Fruit fly (Drosophila melanogaster) whole organism, embryonic: ENCODE results near the gene CG12017.

Source experiments
- Antp ChIP-seq: fragments of 200-800 bp; sonication (Bioruptor generic); optimal IDR thresholded peaks from 3 replicates; lab custom pipeline; 2016; ENCODE audit warnings: missing biosample characterization, missing genetic modification characterization
- Atf-2 ChIP-seq: fragments of 200-800 bp; sonication (Bioruptor generic); optimal IDR thresholded peaks from 2 replicates; lab custom pipeline; 2016; ENCODE audit warnings: missing biosample characterization, missing genetic modification characterization
- CG10979 ChIP-seq: fragments of 200-800 bp; sonication (Bioruptor generic); optimal IDR thresholded peaks from 2 replicates; lab custom pipeline; 2018; ENCODE audit warnings: missing biosample characterization, mild to moderate bottlenecking, missing genetic modification characterization, moderate library complexity
- CG11696 ChIP-seq: fragments of 200-800 bp; sonication (Bioruptor generic); IDR thresholded peaks from 2 replicates; pipeline ENCODE4 v1.3.6; 2022; ENCODE audit warnings: missing biosample characterization, missing genetic modification characterization
- CG13287 ChIP-seq: fragments of 200-800 bp; sonication (Bioruptor generic); IDR thresholded peaks from 2 replicates; pipeline ENCODE4 v1.3.6; 2022; ENCODE audit warnings: missing biosample characterization, missing genetic modification characterization; ENCODE audit not compliant: partially characterized antibody
- CG14860 ChIP-seq: fragments of 200-800 bp; sonication (Bioruptor generic); IDR thresholded peaks from 3 replicates; pipeline ENCODE4 v1.3.6; 2022; ENCODE audit warnings: missing biosample characterization, missing genetic modification characterization; ENCODE audit not compliant: partially characterized antibody
- CG15601 ChIP-seq: fragments of 200-800 bp; sonication (Bioruptor generic); optimal IDR thresholded peaks from 3 replicates; lab custom pipeline; 2019; ENCODE audit warnings: missing biosample characterization, mild to moderate bottlenecking, missing genetic modification characterization, moderate library complexity
- CG2202 ChIP-seq: fragments of 200-800 bp; sonication (Bioruptor generic); optimal IDR thresholded peaks from 2 replicates; lab custom pipeline; 2018; ENCODE audit warnings: missing biosample characterization, mild to moderate bottlenecking, missing genetic modification characterization
- CG31441 ChIP-seq: fragments of 200-800 bp; sonication (Bioruptor generic); IDR thresholded peaks from 2 replicates; pipeline ENCODE4 v1.3.6; 2022; ENCODE audit warnings: missing biosample characterization, missing genetic modification characterization
- CG34224 ChIP-seq: fragments of 200-800 bp; sonication (Bioruptor generic); IDR thresholded peaks from 3 replicates; pipeline ENCODE4 v1.3.6; 2022; ENCODE audit warnings: missing biosample characterization, missing genetic modification characterization; ENCODE audit not compliant: partially characterized antibody
- CG34422 ChIP-seq: fragments of 200-800 bp; sonication (Bioruptor generic); IDR thresholded peaks from 3 replicates; pipeline ENCODE4 v1.3.6; 2022; ENCODE audit warnings: missing biosample characterization, missing genetic modification characterization
- CG3995 ChIP-seq: fragments of 200-800 bp; sonication (Bioruptor generic); optimal IDR thresholded peaks from 3 replicates; lab custom pipeline; 2016; ENCODE audit warnings: missing biosample characterization, missing genetic modification characterization
- CG5245 ChIP-seq: fragments of 200-800 bp; sonication (Bioruptor generic); optimal IDR thresholded peaks from 3 replicates; lab custom pipeline; 2016; ENCODE audit warnings: missing biosample characterization, missing genetic modification characterization
- CG6254 ChIP-seq: fragments of 200-800 bp; sonication (Bioruptor generic); optimal IDR thresholded peaks from 3 replicates; lab custom pipeline; 2017; ENCODE audit warnings: mild to moderate bottlenecking, missing biosample characterization, missing genetic modification reagents, missing genetic modification characterization
- CG7963 ChIP-seq: fragments of 200-800 bp; sonication (Bioruptor generic); IDR thresholded peaks from 3 replicates; pipeline ENCODE4 v1.3.6; 2022; ENCODE audit warnings: missing biosample characterization, missing genetic modification characterization; ENCODE audit not compliant: partially characterized antibody
- CG9797 ChIP-seq: fragments of 200-800 bp; sonication (Bioruptor generic); optimal IDR thresholded peaks from 3 replicates; lab custom pipeline; 2018; ENCODE audit warnings: missing biosample characterization, mild to moderate bottlenecking, missing genetic modification characterization
- CoRest ChIP-seq: fragments of 200-800 bp; sonication (Bioruptor generic); optimal IDR thresholded peaks from 3 replicates; lab custom pipeline; 2018; ENCODE audit warnings: missing biosample characterization, mild to moderate bottlenecking, missing genetic modification characterization, moderate library complexity
- Dad ChIP-seq: fragments of 200-800 bp; sonication (Bioruptor generic); optimal IDR thresholded peaks from 3 replicates; lab custom pipeline; 2016; ENCODE audit warnings: missing biosample characterization, missing genetic modification characterization
- Dip3 ChIP-seq: fragments of 200-800 bp; sonication (Bioruptor generic); optimal IDR thresholded peaks from 3 replicates; lab custom pipeline; 2016; ENCODE audit warnings: missing biosample characterization, missing genetic modification characterization
- H2.0 ChIP-seq: fragments of 200-800 bp; sonication (Bioruptor generic); IDR thresholded peaks from 2 replicates; pipeline ENCODE4 v1.3.6; 2022; ENCODE audit warnings: missing biosample characterization, missing genetic modification characterization
- HLH54F ChIP-seq: fragments of 200-800 bp; sonication (Bioruptor generic); optimal IDR thresholded peaks from 3 replicates; lab custom pipeline; 2016; ENCODE audit warnings: missing biosample characterization, missing genetic modification characterization
- Hmx ChIP-seq: fragments of 200-800 bp; sonication (Bioruptor generic); optimal IDR thresholded peaks from 2 replicates; lab custom pipeline; 2016; ENCODE audit warnings: missing biosample characterization, missing genetic modification characterization
- Hr51 ChIP-seq, 2 experiments: fragments of 200-800 bp; sonication (Bioruptor generic); optimal IDR thresholded peaks; 2 replicates in 1 of 2; 3 replicates in 1 of 2; lab custom pipeline; 2016 to 2018; ENCODE audit warnings: missing biosample characterization in 2 of 2, missing genetic modification characterization in 2 of 2, mild to moderate bottlenecking in 1 of 2, moderate library complexity in 1 of 2
- Jarid2 ChIP-seq: fragments of 200-800 bp; sonication (Bioruptor generic); optimal IDR thresholded peaks from 3 replicates; lab custom pipeline; 2017; ENCODE audit warnings: mild to moderate bottlenecking, missing biosample characterization, missing genetic modification reagents, missing genetic modification characterization
- NK7.1 ChIP-seq: fragments of 200-800 bp; sonication (Bioruptor generic); optimal IDR thresholded peaks from 3 replicates; lab custom pipeline; 2016; ENCODE audit warnings: missing biosample characterization, missing genetic modification characterization
- Opbp ChIP-seq: fragments of 200-800 bp; sonication (Bioruptor generic); IDR thresholded peaks from 3 replicates; pipeline ENCODE4 v1.3.6; 2022; ENCODE audit warnings: missing biosample characterization, missing genetic modification characterization; ENCODE audit not compliant: partially characterized antibody
- Sin3A ChIP-seq: fragments of >200 bp; optimal IDR thresholded peaks from 2 replicates; lab custom pipeline; 2018
- Stat92E ChIP-seq, 3 experiments: fragments of >200 bp in 2 of 3; fragments of 200-800 bp in 1 of 3; sonication (Bioruptor generic) in 1 of 3; optimal IDR thresholded peaks; 2 replicates each; lab custom pipeline; 2017 to 2019; ENCODE audit warnings: missing biosample characterization in 3 of 3, missing genetic modification characterization in 3 of 3, mild to moderate bottlenecking in 1 of 3, moderate library complexity in 1 of 3
- Tbp ChIP-seq: fragments of >200 bp; optimal IDR thresholded peaks from 2 replicates; lab custom pipeline; 2018; ENCODE audit warnings: missing biosample characterization, missing genetic modification characterization
- Trl ChIP-seq, 3 experiments: fragments of >200 bp in 2 of 3; fragments of 200-800 bp in 1 of 3; sonication (Bioruptor generic) in 1 of 3; optimal IDR thresholded peaks; 2 replicates in 1 of 3; 3 replicates in 2 of 3; lab custom pipeline; 2016 to 2017; ENCODE audit warnings: missing biosample characterization in 1 of 3, missing genetic modification characterization in 1 of 3
- Xbp1 ChIP-seq: fragments of 200-800 bp; sonication (Bioruptor generic); optimal IDR thresholded peaks from 3 replicates; lab custom pipeline; 2016; ENCODE audit warnings: missing biosample characterization, mild to moderate bottlenecking, missing genetic modification characterization
- az2 ChIP-seq: fragments of 200-800 bp; sonication (Bioruptor generic); optimal IDR thresholded peaks from 3 replicates; lab custom pipeline; 2016; ENCODE audit warnings: missing biosample characterization, missing genetic modification characterization
- bab2 ChIP-seq: fragments of 200-800 bp; sonication (Bioruptor generic); optimal IDR thresholded peaks from 2 replicates; lab custom pipeline; 2016; ENCODE audit warnings: missing biosample characterization, missing genetic modification characterization
- bsh ChIP-seq, 2 experiments: fragments of 200-800 bp; sonication (Bioruptor generic); optimal IDR thresholded peaks; 2 replicates each; lab custom pipeline; 2017 to 2018; ENCODE audit warnings: mild to moderate bottlenecking in 2 of 2, missing biosample characterization in 2 of 2, missing genetic modification characterization in 2 of 2, moderate library complexity in 1 of 2
- cato ChIP-seq: fragments of 200-800 bp; sonication (Bioruptor generic); optimal IDR thresholded peaks from 2 replicates; lab custom pipeline; 2016; ENCODE audit warnings: missing biosample characterization, missing genetic modification characterization, borderline replicate concordance
- dati ChIP-seq: fragments of 200-800 bp; sonication (Bioruptor generic); IDR thresholded peaks from 2 replicates; pipeline ENCODE4 v1.3.6; 2022; ENCODE audit warnings: missing biosample characterization, missing genetic modification characterization
- exex ChIP-seq: fragments of 200-800 bp; sonication (Bioruptor generic); optimal IDR thresholded peaks from 4 replicates; lab custom pipeline; 2018; ENCODE audit warnings: missing biosample characterization, mild to moderate bottlenecking, missing genetic modification characterization, moderate library complexity
- gce ChIP-seq: fragments of 200-800 bp; sonication (Bioruptor generic); IDR thresholded peaks from 3 replicates; pipeline ENCODE4 v1.3.6; 2022; ENCODE audit warnings: missing biosample characterization, missing genetic modification characterization
- gro ChIP-seq: fragments of 200-800 bp; sonication (Bioruptor generic); optimal IDR thresholded peaks from 2 replicates; lab custom pipeline; 2016; ENCODE audit warnings: missing biosample characterization, missing genetic modification characterization
- gsb-n ChIP-seq: fragments of 200-800 bp; sonication (Bioruptor generic); optimal IDR thresholded peaks from 3 replicates; lab custom pipeline; 2018; ENCODE audit warnings: missing biosample characterization, mild to moderate bottlenecking, missing genetic modification characterization
- kay ChIP-seq: fragments of 200-800 bp; sonication (Bioruptor generic); optimal IDR thresholded peaks from 2 replicates; lab custom pipeline; 2016; ENCODE audit warnings: missing biosample characterization, missing genetic modification characterization
- lbe ChIP-seq: fragments of 200-800 bp; sonication (Bioruptor generic); optimal IDR thresholded peaks from 2 replicates; lab custom pipeline; 2016; ENCODE audit warnings: missing biosample characterization, mild to moderate bottlenecking, missing genetic modification characterization
- onecut ChIP-seq: fragments of 200-800 bp; sonication (Bioruptor generic); IDR thresholded peaks from 2 replicates; pipeline ENCODE4 v1.3.6; 2022; ENCODE audit warnings: missing biosample characterization, missing genetic modification characterization
- otp ChIP-seq: fragments of 200-800 bp; sonication (Bioruptor generic); IDR thresholded peaks from 3 replicates; pipeline ENCODE4, ENCODE4 v1.3.6; 2022; ENCODE audit warnings: missing biosample characterization, missing genetic modification characterization
- psq ChIP-seq: fragments of 200-800 bp; sonication (Bioruptor generic); optimal IDR thresholded peaks from 2 replicates; lab custom pipeline; 2017; ENCODE audit warnings: missing biosample characterization, missing genetic modification characterization
- row ChIP-seq: fragments of 200-800 bp; sonication (Bioruptor generic); IDR thresholded peaks from 3 replicates; pipeline ENCODE4 v1.3.6; 2022; ENCODE audit warnings: missing biosample characterization, missing genetic modification characterization
- seq ChIP-seq: fragments of 200-800 bp; sonication (Bioruptor generic); IDR thresholded peaks from 2 replicates; pipeline ENCODE4 v1.3.6; 2022; ENCODE audit warnings: missing biosample characterization, missing genetic modification characterization
- usp ChIP-seq: fragments of >200 bp; optimal IDR thresholded peaks from 2 replicates; lab custom pipeline; 2017; ENCODE audit warnings: missing biosample characterization, missing genetic modification characterization

Gene CG12017

DNA sequence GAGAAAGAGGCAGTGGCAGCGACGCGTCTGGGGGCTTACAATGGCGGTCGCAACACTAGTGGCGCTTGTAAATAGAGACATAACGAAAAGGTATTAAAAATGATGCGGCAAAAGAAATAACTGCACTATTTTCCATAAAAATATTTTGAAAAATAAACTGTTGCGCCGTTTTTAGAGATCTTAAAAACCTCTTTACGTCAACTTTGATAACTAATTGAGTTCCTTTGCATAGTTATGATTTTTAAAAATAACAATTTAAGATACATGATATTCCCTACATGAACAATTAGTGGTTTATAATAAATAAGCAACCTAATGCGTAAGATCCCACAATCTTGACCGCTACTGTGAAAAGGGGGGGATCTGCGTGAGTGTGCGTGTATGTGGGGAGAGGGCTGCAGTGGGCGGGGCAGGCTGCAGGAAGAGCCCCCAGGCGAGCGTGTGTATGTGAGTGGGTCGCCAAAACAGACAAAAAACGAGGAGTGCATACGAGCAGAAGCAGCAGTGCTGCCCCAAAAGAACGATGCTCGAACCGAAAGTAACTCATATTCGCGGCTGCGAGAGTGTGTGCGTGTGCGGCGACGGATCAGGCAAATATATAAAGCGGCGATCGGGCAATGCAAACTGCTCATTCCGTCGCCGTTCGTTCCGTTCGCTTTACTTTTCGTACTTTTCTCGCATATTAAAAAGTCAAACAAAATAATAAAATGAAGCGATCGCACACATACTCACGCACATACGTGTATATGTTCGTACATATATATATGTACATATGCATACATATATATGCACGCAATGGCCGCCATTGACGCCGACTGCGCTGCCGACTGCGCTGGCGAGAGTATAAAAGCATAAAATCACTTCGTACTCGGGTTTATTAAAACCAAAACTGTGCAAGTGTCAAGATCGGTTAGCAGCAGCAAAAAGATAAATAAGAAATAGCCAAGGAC lies 31.1 kb upstream of the CG12017 start (continued):
- no peak for TF ChIP-seq kay (GFP tag; lab: Kevin White, UChicago)
- TF ChIP-seq Opbp: no peak
- TF ChIP-seq lbe (GFP tag; lab: Kevin White, UChicago): peak; percentile 96
- TF ChIP-seq Dip3: peak; percentile 25
- no peak for TF ChIP-seq psq (GFP tag; lab: Kevin White, UChicago)
- TF ChIP-seq CG7963: no peak
- TF ChIP-seq Tbp (GFP tag; lab: Kevin White, UChicago): no peak
- TF ChIP-seq cato (GFP tag; lab: Kevin White, UChicago): peak; percentile 26
- TF ChIP-seq CG34224 (GFP tag; lab: Robert Waterston, UW): no peak
- 0 out of 3 replicates have a peak, but pooled peaks have one; percentile 22 for TF ChIP-seq CG34422 (GFP tag; lab: Robert Waterston, UW)
- no peak for TF ChIP-seq H2.0 (GFP tag; lab: Robert Waterston, UW)
- no peak for TF ChIP-seq Dad
- no peak for TF ChIP-seq Antp (GFP tag; lab: Kevin White, UChicago)
- TF ChIP-seq CG14860 (GFP tag; lab: Robert Waterston, UW): no peak
- TF ChIP-seq CG15601 (tag; lab: Kevin White, UChicago): peak; percentile 31
- peak; percentile 54; the same call in 1 of the 2 replicates for TF ChIP-seq CG31441 (GFP tag; lab: Robert Waterston, UW)
- TF ChIP-seq bab2 (GFP tag; lab: Kevin White, UChicago): no peak
- peak; percentile 53 for TF ChIP-seq CG10979 (tag; lab: Kevin White, UChicago)
- TF ChIP-seq otp (GFP tag; lab: Robert Waterston, UW): no peak
- no peak for TF ChIP-seq gsb-n
- peak; percentile 43 to 95 for TF ChIP-seq bsh (GFP tag; optimal IDR thresholded peaks at IDR 0.05; lab: Kevin White, UChicago)
- peak; percentile 2 for TF ChIP-seq Jarid2 (GFP tag; lab: Kevin White, UChicago)
- peak; percentile 34 for TF ChIP-seq CG6254 (GFP tag; lab: Kevin White, UChicago)
- peak; percentile 66 for TF ChIP-seq CoRest (tag; lab: Kevin White, UChicago)
- TF ChIP-seq Stat92E (GFP tag; optimal IDR thresholded peaks at IDR 0.05; lab: Kevin White, UChicago): no peak
- no peak for TF ChIP-seq gce (GFP tag; lab: Robert Waterston, UW)
- TF ChIP-seq HLH54F (GFP tag; lab: Kevin White, UChicago): peak; percentile 23
- no peak for TF ChIP-seq usp (GFP tag; lab: Kevin White, UChicago)
- no peak for TF ChIP-seq CG2202
- TF ChIP-seq CG9797: no peak
- no peak for TF ChIP-seq CG13287 (GFP tag; lab: Robert Waterston, UW)
- TF ChIP-seq onecut (GFP tag; lab: Robert Waterston, UW): no peak
- TF ChIP-seq dati: 0 out of 2 replicates have a peak, but pooled peaks have one; percentile 21
- no peak for TF ChIP-seq NK7.1
- TF ChIP-seq Hmx (GFP tag; lab: Kevin White, UChicago): peak; percentile 2
- TF ChIP-seq CG3995 (GFP tag; lab: Kevin White, UChicago): no peak
- TF ChIP-seq Xbp1 (GFP tag; lab: Kevin White, UChicago): peak; percentile 59
- TF ChIP-seq Atf-2: peak; percentile 29
- TF ChIP-seq Trl (optimal IDR thresholded peaks at IDR 0.05; lab: Kevin White, UChicago): no peak
- TF ChIP-seq Trl (GFP tag; optimal IDR thresholded peaks at IDR 0.05; lab: Kevin White, UChicago): no peak
- TF ChIP-seq seq (GFP tag; lab: Robert Waterston, UW): peak; percentile 53
- peak; percentile 9 for TF ChIP-seq CG5245
- peak in 1 of 2 experiments; percentile 70 for TF ChIP-seq Hr51 (GFP tag; optimal IDR thresholded peaks at IDR 0.05; lab: Kevin White, UChicago)
- TF ChIP-seq row (GFP tag; lab: Robert Waterston, UW): peak; percentile 54
- peak; percentile 56 for TF ChIP-seq az2 (GFP tag; lab: Kevin White, UChicago)
- TF ChIP-seq Sin3A: no peak
- TF ChIP-seq exex (tag; lab: Kevin White, UChicago): no peak
- TF ChIP-seq gro (GFP tag; lab: Kevin White, UChicago): no peak
- peak; percentile 61; the same call in 1 of the 2 replicates for TF ChIP-seq CG11696 (GFP tag; lab: Robert Waterston, UW)
